Fruit fly (Drosophila melanogaster): ENCODE results near the gene eIF2D.

Gene eIF2D

DNA sequence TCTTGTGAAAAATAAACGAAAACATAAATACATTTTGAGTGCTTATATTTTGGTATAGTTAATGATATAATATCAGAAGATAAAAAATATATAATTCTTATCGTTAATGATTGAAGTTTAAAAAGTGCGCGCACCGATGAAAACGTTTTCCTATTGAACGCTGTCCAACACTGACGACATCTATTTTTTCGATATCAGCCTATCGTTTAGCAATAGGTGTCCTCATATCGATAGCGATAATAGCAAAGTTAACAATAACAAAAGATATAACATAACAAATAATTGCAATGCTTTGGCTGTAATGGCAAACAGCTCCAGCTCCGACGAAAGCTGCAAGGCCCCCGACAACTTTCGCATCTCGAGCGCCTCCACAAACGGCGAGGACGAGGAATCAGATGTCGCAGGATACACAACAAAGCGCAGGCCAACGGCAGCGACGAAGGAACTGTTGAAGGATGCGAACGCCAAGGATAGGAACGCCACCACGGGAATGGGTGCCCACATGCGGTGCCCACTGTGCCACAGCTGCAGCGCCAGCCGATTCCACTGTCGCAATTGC, 35.3 kb downstream of the eIF2D start, which contains the start of gene Atg14 (continued):
- TF ChIP-seq CG10979 (tag; optimal IDR thresholded peaks at IDR 0.05) (peak; percentile 5), CG1233 (GFP tag; optimal IDR thresholded peaks at IDR 0.05) (no peak), disco-r (GFP tag; optimal IDR thresholded peaks at IDR 0.05) (no peak), CG14441 (GFP tag; IDR thresholded peaks at IDR 0.05) (no peak), toy (GFP tag; IDR thresholded peaks at IDR 0.05) (no peak), CG17328 (GFP tag; IDR thresholded peaks at IDR 0.05) (no peak), CG9817 (tag; optimal IDR thresholded peaks at IDR 0.05) (no peak), fd64A (GFP tag; optimal IDR thresholded peaks at IDR 0.05) (no peak), CG2129 (GFP tag; IDR thresholded peaks at IDR 0.05; ENCODE audit: partially characterized antibody) (peak; percentile 55; the same call in 1 of the 2 replicates), CG6175 (GFP tag; IDR thresholded peaks at IDR 0.05) (no peak), stwl (tag; optimal IDR thresholded peaks at IDR 0.05) (peak; percentile 75), onecut (GFP tag; IDR thresholded peaks at IDR 0.05) (no peak), NFAT (GFP tag; IDR thresholded peaks at IDR 0.05) (no peak), chinmo (GFP tag; IDR thresholded peaks at IDR 0.05; ENCODE audit: partially characterized antibody) (peak; percentile 90), CG15514 (GFP tag; optimal IDR thresholded peaks at IDR 0.05) (peak; percentile 47), CG7839 (tag; optimal IDR thresholded peaks at IDR 0.05) (peak; percentile 12), Deaf1 (tag; optimal IDR thresholded peaks at IDR 0.05) (no peak), D19A (tag; optimal IDR thresholded peaks at IDR 0.05) (no peak), maf-S (GFP tag; optimal IDR thresholded peaks at IDR 0.05) (no peak), CG17361 (GFP tag; IDR thresholded peaks at IDR 0.05) (0 out of 3 replicates have a peak, but pooled peaks have one; percentile 16), NC2β (GFP tag; optimal IDR thresholded peaks at IDR 0.05) (no peak), ci (GFP tag; IDR thresholded peaks at IDR 0.05) (no peak), CG8281 (tag; optimal IDR thresholded peaks at IDR 0.05) (no peak), CG16813 (GFP tag; IDR thresholded peaks at IDR 0.05; ENCODE audit: partially characterized antibody) (peak; percentile 90), so (GFP tag; IDR thresholded peaks at IDR 0.05) (no peak), lov (optimal IDR thresholded peaks at IDR 0.05) (no peak), lov (GFP tag; IDR thresholded peaks at IDR 0.05) (no peak), CG17802 (tag; optimal IDR thresholded peaks at IDR 0.05) (no peak), run (tag; optimal IDR thresholded peaks at IDR 0.05) (no peak), en (GFP tag; optimal IDR thresholded peaks at IDR 0.05) (no peak), p53 (GFP tag; optimal IDR thresholded peaks at IDR 0.05) (no peak), Hr51 (GFP tag; optimal IDR thresholded peaks at IDR 0.05) (no peak), h (optimal IDR thresholded peaks at IDR 0.05) (no peak), CG11398 (GFP tag; optimal IDR thresholded peaks at IDR 0.05) (no peak), CG10959 (GFP tag; IDR thresholded peaks at IDR 0.05) (no peak), schlank (tag; optimal IDR thresholded peaks at IDR 0.05) (no peak), Gsc (GFP tag; IDR thresholded peaks at IDR 0.05) (no peak), dmrt11E (tag; optimal IDR thresholded peaks at IDR 0.05) (no peak), D19B (GFP tag; optimal IDR thresholded peaks at IDR 0.05) (no peak), E2f1 (GFP tag; IDR thresholded peaks at IDR 0.05) (no peak), scrt (GFP tag; optimal IDR thresholded peaks at IDR 0.05) (peak; percentile 1), dimm (GFP tag; IDR thresholded peaks at IDR 0.05) (no peak), ems (GFP tag; optimal IDR thresholded peaks at IDR 0.05) (no peak), CG4404 (GFP tag; IDR thresholded peaks at IDR 0.05) (no peak), pum (GFP tag; optimal IDR thresholded peaks at IDR 0.05) (no peak), Nf-YB (GFP tag; optimal IDR thresholded peaks at IDR 0.05) (no peak), Bdp1 (GFP tag; optimal IDR thresholded peaks at IDR 0.05) (no peak), sens (GFP tag) (peak; percentile 41), Side (GFP tag; optimal IDR thresholded peaks at IDR 0.05) (no peak), CG3065 (GFP tag; optimal IDR thresholded peaks at IDR 0.05) (no peak), Xbp1 (GFP tag; optimal IDR thresholded peaks at IDR 0.05) (peak; percentile 15), CG11560 (tag; IDR thresholded peaks at IDR 0.05) (no peak)

Data from whole organism, embryonic.